Worm (Caenorhabditis elegans) whole organism, L3 larva: ENCODE data around the gene tbc-16.

Experiments
- ceh-82 ChIP-seq: fragments of 150-350 bp; optimal IDR thresholded peaks from 2 replicates; lab custom pipeline; 2014; ENCODE audit warnings: missing biosample characterization, missing genetic modification characterization
- egl-27 ChIP-seq: sonication (generic microtip); optimal IDR thresholded peaks from 4 replicates; lab custom pipeline; 2017; ENCODE audit warnings: missing biosample characterization, missing genetic modification reagents, missing genetic modification characterization
- fkh-10 ChIP-seq: sonication (generic microtip); optimal IDR thresholded peaks from 2 replicates; lab custom pipeline; 2017; ENCODE audit warnings: missing biosample characterization, missing genetic modification reagents, missing genetic modification characterization
- lin-39 ChIP-seq: fragments of 150-350 bp; optimal IDR thresholded peaks from 2 replicates; lab custom pipeline; 2018; ENCODE audit warnings: missing biosample characterization, missing genetic modification reagents, missing genetic modification characterization
- nhr-237 ChIP-seq: fragments of 150-350 bp; optimal IDR thresholded peaks from 2 replicates; lab custom pipeline; 2014; ENCODE audit warnings: missing biosample characterization, missing genetic modification characterization
- nhr-76 ChIP-seq: fragments of 150-350 bp; sonication (generic microtip); optimal IDR thresholded peaks from 5 replicates; lab custom pipeline; 2014; ENCODE audit warnings: missing biosample characterization, missing genetic modification characterization
- pha-4 ChIP-seq: fragments of 150-350 bp; optimal IDR thresholded peaks from 2 replicates; lab custom pipeline; 2014; ENCODE audit warnings: missing biosample characterization, missing genetic modification reagents, missing genetic modification characterization
- sea-2 ChIP-seq: fragments of 150-350 bp; sonication (generic microtip); optimal IDR thresholded peaks from 4 replicates; lab custom pipeline; 2014; ENCODE audit warnings: missing biosample characterization, missing genetic modification reagents, missing genetic modification characterization
- tbx-2 ChIP-seq: sonication (generic microtip); optimal IDR thresholded peaks from 2 replicates; lab custom pipeline; 2016; ENCODE audit warnings: mild to moderate bottlenecking, missing genetic modification characterization, missing compliant biosample characterization
- unc-39 ChIP-seq: sonication (generic microtip); optimal IDR thresholded peaks from 4 replicates; lab custom pipeline; 2017; ENCODE audit warnings: missing biosample characterization, missing genetic modification characterization
- zag-1 ChIP-seq: fragments of 150-350 bp; optimal IDR thresholded peaks from 2 replicates; lab custom pipeline; 2014; ENCODE audit warnings: missing biosample characterization, missing genetic modification characterization

ce11 chrX:5885565-5885964 is 11.6 kb upstream of the tbc-16 start, which contains the start of gene flp-7:
- TF ChIP-seq unc-39 (tag; lab: Kevin White, UChicago) (no peak), fkh-10 (GFP tag; lab: Kevin White, UChicago) (no peak), pha-4 (tag; lab: Kevin White, UChicago) (no peak), egl-27 (tag; lab: Kevin White, UChicago) (no peak), lin-39 (tag; lab: Kevin White, UChicago) (no peak), ceh-82 (tag; lab: Kevin White, UChicago) (no peak), nhr-76 (tag; lab: Kevin White, UChicago) (no peak), tbx-2 (no peak), zag-1 (no peak), nhr-237 (tag; lab: Kevin White, UChicago) (no peak), sea-2 (GFP tag; lab: Kevin White, UChicago) (no peak)
